Fruit fly (Drosophila melanogaster) whole organism, pupa: ENCODE data around the gene Mettl4.

Source experiments
- CG12605 ChIP-seq: fragments of 200-800 bp; sonication (Bioruptor generic); IDR thresholded peaks from 2 replicates; pipeline ENCODE4 v1.3.6; 2022; ENCODE audit warnings: missing biosample characterization, missing genetic modification characterization
- CG13204 ChIP-seq: fragments of 200-800 bp; sonication (Bioruptor generic); optimal IDR thresholded peaks from 2 replicates; lab custom pipeline; 2018; ENCODE audit warnings: missing biosample characterization, mild to moderate bottlenecking, missing genetic modification characterization, moderate library complexity
- CG14655 ChIP-seq: fragments of 200-800 bp; sonication (Bioruptor generic); optimal IDR thresholded peaks from 3 replicates; lab custom pipeline; 2017; ENCODE audit warnings: mild to moderate bottlenecking, missing biosample characterization, missing genetic modification reagents, missing genetic modification characterization
- CG15710 ChIP-seq: fragments of 200-800 bp; sonication (Bioruptor generic); optimal IDR thresholded peaks from 2 replicates; lab custom pipeline; 2018; ENCODE audit warnings: missing biosample characterization, mild to moderate bottlenecking, missing genetic modification characterization, moderate library complexity
- CG17806 ChIP-seq: fragments of 200-800 bp; sonication (Bioruptor generic); optimal IDR thresholded peaks from 2 replicates; lab custom pipeline; 2018; ENCODE audit warnings: missing biosample characterization, mild to moderate bottlenecking, missing genetic modification characterization, moderate library complexity
- CG32121 ChIP-seq: fragments of 200-800 bp; sonication (Bioruptor generic); IDR thresholded peaks from 2 replicates; pipeline ENCODE4 v1.3.6; 2022; ENCODE audit warnings: missing biosample characterization, missing genetic modification characterization
- CG34367 ChIP-seq: fragments of 200-800 bp; sonication (Bioruptor generic); optimal IDR thresholded peaks from 2 replicates; lab custom pipeline; 2018; ENCODE audit warnings: missing biosample characterization, mild to moderate bottlenecking, missing genetic modification characterization
- CG4496 ChIP-seq: fragments of 200-800 bp; sonication (Bioruptor generic); IDR thresholded peaks from 3 replicates; pipeline ENCODE4 v1.3.6; 2022; ENCODE audit warnings: missing biosample characterization, missing genetic modification characterization
- CG8159 ChIP-seq: fragments of 200-800 bp; sonication (Bioruptor generic); optimal IDR thresholded peaks from 3 replicates; lab custom pipeline; 2018; ENCODE audit warnings: missing biosample characterization, mild to moderate bottlenecking, missing genetic modification characterization, moderate library complexity
- CG8301 ChIP-seq: fragments of 200-800 bp; sonication (Bioruptor generic); optimal IDR thresholded peaks from 2 replicates; lab custom pipeline; 2018; ENCODE audit warnings: missing biosample characterization, mild to moderate bottlenecking, missing genetic modification characterization
- CG9948 ChIP-seq: fragments of 200-800 bp; sonication (Bioruptor generic); optimal IDR thresholded peaks from 2 replicates; lab custom pipeline; 2018; ENCODE audit warnings: missing biosample characterization, mild to moderate bottlenecking, missing genetic modification characterization, moderate library complexity
- D1 ChIP-seq: fragments of 200-800 bp; sonication (Bioruptor generic); optimal IDR thresholded peaks from 2 replicates; lab custom pipeline; 2018; ENCODE audit warnings: missing biosample characterization, mild to moderate bottlenecking, missing genetic modification characterization, moderate library complexity
- EcR ChIP-seq: fragments of 200-800 bp; sonication (Bioruptor generic); optimal IDR thresholded peaks from 3 replicates; lab custom pipeline; 2019; ENCODE audit warnings: missing biosample characterization, missing genetic modification characterization, mild to moderate bottlenecking, moderate library complexity, missing genetic modification reagents
- Ets98B ChIP-seq: fragments of 200-800 bp; sonication (Bioruptor generic); IDR thresholded peaks from 2 replicates; pipeline ENCODE4 v1.3.6; 2022; ENCODE audit warnings: missing biosample characterization, missing genetic modification characterization
- Pif1A ChIP-seq: fragments of 200-800 bp; sonication (Bioruptor generic); optimal IDR thresholded peaks from 3 replicates; lab custom pipeline; 2016; ENCODE audit warnings: missing biosample characterization, missing genetic modification characterization
- Pif1B ChIP-seq: fragments of 200-800 bp; sonication (Bioruptor generic); optimal IDR thresholded peaks from 3 replicates; lab custom pipeline; 2016; ENCODE audit warnings: missing biosample characterization, missing genetic modification characterization
- Snoo ChIP-seq: fragments of 200-800 bp; sonication (Bioruptor generic); optimal IDR thresholded peaks from 3 replicates; lab custom pipeline; 2017; ENCODE audit warnings: missing biosample characterization, mild to moderate bottlenecking, missing genetic modification characterization, inconsistent platforms
- fd96Ca ChIP-seq: fragments of 200-800 bp; sonication (Bioruptor generic); IDR thresholded peaks from 3 replicates; pipeline ENCODE4 v1.3.6; 2022; ENCODE audit warnings: missing biosample characterization, missing genetic modification characterization
- gl ChIP-seq: fragments of 200-800 bp; sonication (Bioruptor generic); optimal IDR thresholded peaks from 2 replicates; lab custom pipeline; 2018; ENCODE audit warnings: missing biosample characterization, mild to moderate bottlenecking, missing genetic modification characterization
- rn ChIP-seq: fragments of 200-800 bp; sonication (Bioruptor generic); IDR thresholded peaks from 2 replicates; pipeline ENCODE4 v1.3.6; 2022; ENCODE audit warnings: missing biosample characterization, missing genetic modification characterization

The Mettl4 gene

dm6 chr3R:16630564-16630963 is 20.4 kb downstream of the Mettl4 start:
- TF ChIP-seq Pif1A (GFP tag; lab: Kevin White, UChicago) (no peak), CG8159 (no peak)

dm6 chr3R:16626899-16627432 is 24.0 kb downstream of the Mettl4 start:
- TF ChIP-seq CG17806 (tag; lab: Kevin White, UChicago) (no peak), CG15710 (tag; lab: Kevin White, UChicago) (no peak), EcR (GFP tag; lab: Kevin White, UChicago) (no peak), fd96Ca (GFP tag; lab: Robert Waterston, UW) (no peak), rn (no peak), CG13204 (GFP tag; lab: Kevin White, UChicago) (no peak), CG9948 (no peak), CG8301 (no peak), Ets98B (no peak), CG14655 (no peak), CG32121 (no peak), Pif1A (GFP tag; lab: Kevin White, UChicago) (no peak), gl (tag; lab: Kevin White, UChicago) (no peak)

dm6 chr3R:16625844-16626430 is 25.0 kb downstream of the Mettl4 start:
- peak; percentile 94 for TF ChIP-seq CG13204 (GFP tag; lab: Kevin White, UChicago)
- TF ChIP-seq CG12605 (GFP tag; lab: Robert Waterston, UW): no peak
- no peak for TF ChIP-seq fd96Ca (GFP tag; lab: Robert Waterston, UW)
- peak; percentile 34 for TF ChIP-seq EcR (GFP tag; lab: Kevin White, UChicago)
- no peak for TF ChIP-seq CG34367
- TF ChIP-seq CG8159: no peak

- TF ChIP-seq CG34367 (no peak), D1 (no peak), CG4496 (GFP tag; lab: Robert Waterston, UW) (no peak), CG8159 (no peak), EcR (GFP tag; lab: Kevin White, UChicago) (no peak), CG14655 (no peak), Ets98B (0 out of 2 replicates have a peak, but pooled peaks have one; percentile 12), rn (no peak), CG32121 (no peak), fd96Ca (GFP tag; lab: Robert Waterston, UW) (0 out of 3 replicates have a peak, but pooled peaks have one; percentile 36), Snoo (no peak), CG15710 (tag; lab: Kevin White, UChicago) (no peak), CG12605 (GFP tag; lab: Robert Waterston, UW) (no peak)
Measured at dm6 chr3R:16624750-16625549, 26.0 kb downstream of the Mettl4 start, which contains the start of gene Fas1. Gene Fas1, plus strand, starts transcription at chr3R:16625238.

- TF ChIP-seq CG4496 (GFP tag; lab: Robert Waterston, UW): no peak
Measured at dm6 chr3R:16624371-16624749, 26.6 kb downstream of the Mettl4 start, which contains the start of gene Ccdc114. Gene Ccdc114, minus strand, starts transcription at chr3R:16624717.

dm6 chr3R:16620478-16620877 is 30.5 kb downstream of the Mettl4 start, which contains the start of gene CG14893:
Gene CG14893, plus strand, starts transcription at chr3R:16620778.
- no peak for TF ChIP-seq CG13204 (GFP tag; lab: Kevin White, UChicago)
- no peak for TF ChIP-seq gl (tag; lab: Kevin White, UChicago)
- TF ChIP-seq CG12605 (GFP tag; lab: Robert Waterston, UW): no peak
- TF ChIP-seq CG4496 (GFP tag; lab: Robert Waterston, UW): no peak
- TF ChIP-seq CG8159: no peak
- TF ChIP-seq CG9948: no peak
- no peak for TF ChIP-seq CG8301
- TF ChIP-seq D1: no peak
- no peak for TF ChIP-seq CG32121
- no peak for TF ChIP-seq CG34367
- TF ChIP-seq EcR (GFP tag; lab: Kevin White, UChicago): no peak
- TF ChIP-seq rn: no peak
- TF ChIP-seq Ets98B: no peak

- TF ChIP-seq fd96Ca (GFP tag; lab: Robert Waterston, UW) (no peak), CG4496 (GFP tag; lab: Robert Waterston, UW) (no peak), CG13204 (GFP tag; lab: Kevin White, UChicago) (no peak), CG15710 (tag; lab: Kevin White, UChicago) (no peak)
Measured at dm6 chr3R:16617650-16618049, 33.3 kb downstream of the Mettl4 start, which contains the start of gene CG17560. Gene CG17560, plus strand, starts transcription at chr3R:16617950.

- TF ChIP-seq Pif1B (GFP tag; lab: Kevin White, UChicago): no peak
- TF ChIP-seq gl (tag; lab: Kevin White, UChicago): no peak
Measured at dm6 chr3R:16615009-16615408, 35.9 kb downstream of the Mettl4 start, which contains the start of gene CG17562. Gene CG17562, plus strand, starts transcription at chr3R:16615309.
